Worm (Caenorhabditis elegans) whole organism, late embryonic: Measurements from ENCODE around the gene elt-4.

ENCODE experiments used
- K02D7.2 ChIP-seq: sonication (generic microtip); optimal IDR thresholded peaks from 2 replicates; lab custom pipeline; 2017; ENCODE audit warnings: mild to moderate bottlenecking, missing genetic modification characterization, missing compliant biosample characterization
- ceh-9 ChIP-seq: sonication (generic microtip); optimal IDR thresholded peaks from 2 replicates; lab custom pipeline; 2016; ENCODE audit warnings: mild to moderate bottlenecking, missing genetic modification characterization, inconsistent platforms, missing compliant biosample characterization
- elt-2 ChIP-seq: sonication (generic microtip); optimal IDR thresholded peaks from 2 replicates; lab custom pipeline; 2016; ENCODE audit warnings: missing genetic modification reagents, missing genetic modification characterization, missing compliant biosample characterization
- eyg-1 ChIP-seq: sonication (generic microtip); optimal IDR thresholded peaks from 2 replicates; lab custom pipeline; 2016; ENCODE audit warnings: missing genotype, missing genetic modification characterization, missing compliant biosample characterization
- gmeb-2 ChIP-seq: sonication (generic microtip); optimal IDR thresholded peaks from 2 replicates; lab custom pipeline; 2016; ENCODE audit warnings: missing genetic modification characterization, inconsistent platforms, missing compliant biosample characterization
- pha-4 ChIP-seq: fragments of 150-350 bp; optimal IDR thresholded peaks from 2 replicates; lab custom pipeline; 2018; ENCODE audit warnings: missing biosample characterization, missing genetic modification reagents, missing genetic modification characterization
- pqm-1 ChIP-seq: sonication (generic microtip); optimal IDR thresholded peaks from 2 replicates; lab custom pipeline; 2016; ENCODE audit warnings: missing genetic modification characterization, missing compliant biosample characterization
- sox-4 ChIP-seq: sonication (generic microtip); optimal IDR thresholded peaks from 2 replicates; lab custom pipeline; 2017; ENCODE audit warnings: mild to moderate bottlenecking, missing genetic modification characterization, inconsistent platforms, missing compliant biosample characterization
- tbx-2 ChIP-seq: sonication (generic microtip); optimal IDR thresholded peaks from 2 replicates; lab custom pipeline; 2016; ENCODE audit warnings: missing genetic modification characterization, missing compliant biosample characterization
- ttx-3 ChIP-seq: sonication (generic microtip); optimal IDR thresholded peaks from 2 replicates; lab custom pipeline; 2016; ENCODE audit warnings: missing genetic modification reagents, missing genetic modification characterization, missing compliant biosample characterization

DNA sequence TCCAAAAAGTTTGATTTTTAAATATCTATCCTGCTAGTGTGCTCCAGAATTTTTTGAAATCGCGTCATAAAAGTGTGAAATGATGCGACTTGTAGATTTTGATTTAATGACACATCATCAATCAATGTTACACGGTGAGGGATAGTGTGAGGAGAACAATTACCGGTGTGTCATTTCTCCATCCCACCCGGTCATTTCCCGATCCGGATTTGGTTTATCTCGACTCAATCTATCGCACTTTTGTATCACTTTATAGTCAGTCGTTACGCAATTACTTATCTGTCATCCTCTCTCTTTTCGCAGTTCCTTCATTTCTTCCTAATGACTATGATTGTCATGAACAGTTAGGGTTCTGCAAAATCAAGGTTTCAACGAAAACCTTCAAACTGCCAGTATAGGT lies 44.9 kb downstream of the elt-4 start:
- TF ChIP-seq K02D7.2 (tag; lab: Kevin White, UChicago): no peak
- TF ChIP-seq elt-2: no peak
- no peak for TF ChIP-seq pha-4 (tag; lab: Kevin White, UChicago)
- no peak for TF ChIP-seq sox-4 (tag; lab: Kevin White, UChicago)
- no peak for TF ChIP-seq eyg-1 (tag; lab: Kevin White, UChicago)
- TF ChIP-seq ceh-9 (tag; lab: Kevin White, UChicago): no peak
- TF ChIP-seq ttx-3 (tag; lab: Kevin White, UChicago): no peak
- TF ChIP-seq gmeb-2: no peak
- no peak for TF ChIP-seq pqm-1
- no peak for TF ChIP-seq tbx-2 (tag; lab: Kevin White, UChicago)
